Worm (Caenorhabditis elegans) whole organism, young adult: ENCODE measurements around the gene tag-196.

ENCODE experiments used
- C17E4.6 ChIP-seq: fragments of 200-800 bp; sonication (Bioruptor generic); IDR thresholded peaks from 2 replicates; pipeline ENCODE4 v1.3.6; 2022; ENCODE audit warnings: missing genetic modification reagents, missing genetic modification characterization, missing compliant biosample characterization
- F52B5.7 ChIP-seq: sonication (generic microtip); optimal IDR thresholded peaks from 2 replicates; lab custom pipeline; 2016; ENCODE audit warnings: mild to moderate bottlenecking, missing genetic modification characterization, missing compliant biosample characterization
- ama-1 ChIP-seq, 3 experiments: fragments of 150-350 bp in 1 of 3; sonication (generic microtip) in 2 of 3; optimal IDR thresholded peaks; 2 replicates each; lab custom pipeline; 2014 to 2018; ENCODE audit warnings: missing biosample characterization in 2 of 3, missing genetic modification characterization in 2 of 3, missing genetic modification reagents in 2 of 3
- ceh-79 ChIP-seq: sonication (generic microtip); optimal IDR thresholded peaks from 2 replicates; lab custom pipeline; 2017; ENCODE audit warnings: mild to moderate bottlenecking, missing genetic modification characterization, missing compliant biosample characterization
- dpff-1 ChIP-seq: sonication (generic microtip); optimal IDR thresholded peaks from 2 replicates; lab custom pipeline; 2017; ENCODE audit warnings: mild to moderate bottlenecking, missing genetic modification characterization, missing compliant biosample characterization
- dpl-1 ChIP-seq: fragments of 150-350 bp; optimal IDR thresholded peaks from 2 replicates; lab custom pipeline; 2014; ENCODE audit warnings: missing biosample characterization, missing genetic modification reagents, missing genetic modification characterization
- let-526 ChIP-seq: fragments of 200-800 bp; sonication (Bioruptor generic); IDR thresholded peaks from 2 replicates; pipeline ENCODE4 v1.3.6; 2022; ENCODE audit warnings: missing genetic modification reagents, missing genetic modification characterization, missing compliant biosample characterization
- lir-1 ChIP-seq: fragments of 200-800 bp; sonication (Bioruptor generic); conservative IDR thresholded peaks from 2 replicates; pipeline ENCODE4 v1.3.6; 2022; ENCODE audit warnings: missing genetic modification reagents, missing genetic modification characterization, missing compliant biosample characterization
- nhr-120 ChIP-seq: fragments of 200-800 bp; sonication (Bioruptor generic); IDR thresholded peaks from 2 replicates; pipeline ENCODE4 v1.3.6; 2022; ENCODE audit warnings: missing genetic modification characterization, missing compliant biosample characterization
- nhr-80 ChIP-seq: sonication (generic microtip); optimal IDR thresholded peaks from 2 replicates; lab custom pipeline; 2016; ENCODE audit warnings: missing genetic modification characterization, missing compliant biosample characterization
- rcor-1 ChIP-seq: fragments of 200-800 bp; sonication (Bioruptor generic); IDR thresholded peaks from 2 replicates; pipeline ENCODE4 v1.3.6; 2022; ENCODE audit warnings: missing genetic modification reagents, missing genetic modification characterization, missing compliant biosample characterization
- snpc-4 ChIP-seq, 5 experiments: fragments of 150-350 bp in 1 of 5; sonication (generic microtip) in 4 of 5; optimal IDR thresholded peaks; 2 replicates each; lab custom pipeline; 2014 to 2018; ENCODE audit warnings: missing genetic modification characterization in 5 of 5, missing biosample characterization in 3 of 5, antibody characterized with exemption in 2 of 5, mild to moderate bottlenecking in 2 of 5, missing compliant biosample characterization in 2 of 5, missing genotype in 2 of 5, moderate library complexity in 2 of 5, missing genetic modification reagents in 1 of 5
- unc-62 ChIP-seq: fragments of 150-350 bp; optimal IDR thresholded peaks from 2 replicates; lab custom pipeline; 2014; ENCODE audit warnings: missing biosample characterization, missing genetic modification reagents, missing genetic modification characterization
- ztf-22 ChIP-seq: fragments of 200-800 bp; sonication (Bioruptor generic); optimal IDR thresholded peaks from 2 replicates; lab custom pipeline; 2018; ENCODE audit warnings: mild to moderate bottlenecking, missing genetic modification characterization, moderate library complexity, missing compliant biosample characterization

ce11 chrV:8594105-8594964, at the start of gene tag-196:
- TF ChIP-seq let-526 (GFP tag; lab: Robert Waterston, UW) = no peak
- no peak for TF ChIP-seq C17E4.6 (GFP tag; lab: Robert Waterston, UW)
- no peak for TF ChIP-seq rcor-1
- TF ChIP-seq F52B5.7 = no peak
- TF ChIP-seq dpff-1 (tag; lab: Kevin White, UChicago) = no peak
- no peak for TF ChIP-seq ama-1 (optimal IDR thresholded peaks at IDR 0.05; lab: Kevin White, UChicago)
- no peak for TF ChIP-seq ama-1 (GFP tag; optimal IDR thresholded peaks at IDR 0.05; lab: Kevin White, UChicago)
- no peak for TF ChIP-seq nhr-120 (GFP tag; lab: Robert Waterston, UW)
- TF ChIP-seq ceh-79 = no peak
- TF ChIP-seq nhr-80 = no peak
- TF ChIP-seq ztf-22 (GFP tag; lab: Kevin White, UChicago) = no peak
- TF ChIP-seq unc-62 = no peak
- TF ChIP-seq dpl-1 = no peak
- no peak for TF ChIP-seq lir-1
- no peak for TF ChIP-seq snpc-4 (GFP tag; optimal IDR thresholded peaks at IDR 0.05; lab: Kevin White, UChicago)
- no peak for TF ChIP-seq snpc-4 (tag; optimal IDR thresholded peaks at IDR 0.05; lab: Kevin White, UChicago)
